Fruit fly (Drosophila melanogaster) whole organism, larva: Measurements from ENCODE around the gene sol.

Source experiments
- noc ChIP-seq: fragments of 200-800 bp; sonication (Bioruptor generic); optimal IDR thresholded peaks from 3 replicates; lab custom pipeline; 2019; ENCODE audit warnings: missing biosample characterization, mild to moderate bottlenecking, missing genetic modification characterization, moderate library complexity

The sol gene

DNA sequence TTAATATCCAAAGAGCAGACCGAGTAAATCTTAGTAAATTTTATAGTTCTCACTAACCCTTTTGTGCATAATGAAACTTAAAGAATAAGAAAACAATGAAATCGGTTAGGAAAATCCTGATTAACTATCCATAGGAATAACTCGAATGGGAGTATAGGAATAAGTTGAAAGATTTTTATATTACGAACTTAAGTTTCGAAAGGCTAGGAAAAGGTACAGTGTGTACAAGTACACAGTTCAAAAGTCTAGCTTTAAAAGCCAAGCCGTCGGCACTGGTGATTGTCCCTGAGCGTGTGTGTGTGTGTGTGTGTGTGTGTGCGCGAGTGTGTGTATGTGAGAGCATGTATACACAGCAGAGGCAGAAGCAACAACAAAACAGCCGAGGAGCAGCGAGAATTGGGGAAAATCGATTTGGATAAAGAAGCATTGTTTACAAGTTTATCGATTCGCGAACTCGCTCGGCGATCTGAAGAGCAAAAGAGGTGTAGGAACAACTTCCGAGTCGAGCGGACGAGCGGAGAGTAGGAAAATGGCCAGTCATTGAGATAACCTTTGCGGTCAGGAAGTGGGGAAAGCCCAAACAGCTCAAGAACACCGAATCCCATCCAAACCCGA is 1.2 kb downstream of the sol start:
- TF ChIP-seq noc (tag; lab: Kevin White, UChicago): no peak

DNA sequence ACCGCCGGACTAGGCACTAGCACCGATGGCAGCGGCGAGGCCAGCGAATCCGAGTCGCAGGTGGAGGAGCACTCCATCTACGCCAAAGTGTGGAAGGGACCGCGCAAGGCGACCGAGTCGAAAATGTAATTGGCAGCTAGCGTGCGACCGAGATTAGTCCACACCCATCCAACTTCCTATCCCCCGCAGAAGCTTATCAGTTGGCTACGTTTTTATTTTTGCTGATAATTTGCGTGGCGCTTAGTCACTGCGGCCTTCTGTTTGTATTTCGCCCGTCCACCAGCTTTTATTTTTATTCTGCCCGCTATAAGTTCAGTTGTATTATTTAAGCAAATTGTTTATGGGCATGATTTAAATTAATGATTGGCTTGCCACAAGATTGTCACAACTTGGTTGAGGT is 3.5 kb downstream of the sol start:
- TF ChIP-seq noc (tag; lab: Kevin White, UChicago): peak; percentile 10

DNA sequence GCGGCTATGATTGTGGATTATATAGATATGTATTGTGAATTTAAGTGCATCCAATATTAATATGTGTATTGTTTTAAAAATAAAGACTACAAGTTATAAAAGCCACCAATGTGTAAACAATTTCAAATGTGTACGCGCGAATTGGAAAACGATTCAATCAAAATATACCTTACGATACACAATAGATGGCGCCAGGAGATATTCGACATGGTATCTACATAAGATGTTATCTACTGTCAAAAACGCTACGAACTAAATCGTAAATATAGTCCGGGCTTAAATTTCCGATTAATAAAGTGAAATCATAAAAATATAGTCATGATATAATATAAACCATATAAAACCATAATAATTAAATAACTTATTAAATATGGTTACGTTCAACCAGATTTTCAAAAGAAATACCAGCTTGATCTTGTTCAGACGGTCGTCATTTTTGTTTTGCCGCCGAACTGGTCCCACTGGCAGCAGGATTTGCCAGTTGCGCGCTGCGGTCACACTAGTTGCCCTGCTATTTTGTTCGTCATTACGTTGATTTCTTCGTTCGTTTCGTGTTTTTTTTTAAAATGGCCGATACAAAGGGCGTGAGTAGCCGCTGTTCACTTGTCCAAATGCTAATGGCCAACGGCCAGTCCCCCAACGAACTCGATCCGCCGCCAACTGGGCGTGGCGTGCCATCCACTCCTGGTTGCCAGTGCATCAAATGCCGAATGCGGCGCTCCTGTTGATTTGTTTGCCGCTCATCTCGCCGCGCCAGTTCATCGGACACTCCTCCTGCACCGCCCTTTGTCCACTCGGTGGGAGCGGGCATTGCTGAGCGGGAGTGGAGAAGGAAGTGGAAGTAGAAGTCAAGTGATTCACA is 8.0 kb downstream of the sol start, which contains the start of gene Septin1:
Septin1 (plus strand) TSS at position 477 of the 862 bp plus-strand sequence.
- TF ChIP-seq noc (tag; lab: Kevin White, UChicago): no peak

DNA sequence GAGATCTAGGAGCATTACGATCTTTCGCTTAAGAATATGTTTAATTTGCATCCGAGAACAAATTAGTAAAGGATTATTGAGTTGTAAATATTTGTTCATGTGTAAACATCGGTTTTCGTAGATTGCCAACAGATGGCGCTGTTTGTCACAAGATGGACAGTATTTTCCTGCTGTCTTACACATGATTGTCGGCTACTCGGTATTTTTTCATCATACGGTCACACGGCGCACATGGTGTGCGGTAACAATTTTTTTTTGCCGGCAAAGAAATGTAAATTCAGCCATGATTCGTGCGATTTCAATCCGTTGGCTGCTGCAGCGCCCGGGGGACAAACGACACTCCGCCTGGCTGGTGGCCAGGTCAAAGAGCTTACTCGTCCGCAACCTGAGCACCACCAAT is 12.8 kb downstream of the sol start, which contains the start of the genes bbx and waw:
bbx (plus strand) TSS at position 151 of the 400 bp plus-strand sequence.
waw (plus strand) TSS at position 151 of the 400 bp plus-strand sequence.
- TF ChIP-seq noc (tag; lab: Kevin White, UChicago): no peak

DNA sequence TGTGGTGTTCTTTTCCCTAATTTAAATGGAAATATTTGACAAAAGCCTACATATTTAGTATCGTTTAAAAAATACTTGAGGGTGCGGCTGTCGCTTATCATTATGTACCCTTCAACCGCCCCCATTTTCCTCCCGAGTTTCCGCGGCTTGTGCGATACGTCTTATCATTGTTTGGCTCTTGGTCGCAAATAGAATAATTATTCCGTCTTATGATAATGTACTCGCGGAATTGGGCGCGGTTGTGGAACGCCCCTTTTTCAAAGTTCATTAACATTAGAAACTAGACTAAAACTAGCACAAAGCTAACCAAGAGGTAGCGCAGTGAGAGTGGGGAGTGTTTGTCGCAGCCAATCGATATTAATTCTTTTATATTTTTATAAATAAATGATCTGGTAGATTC is 15.3 kb downstream of the sol start:
- no peak for TF ChIP-seq noc (tag; lab: Kevin White, UChicago)

DNA sequence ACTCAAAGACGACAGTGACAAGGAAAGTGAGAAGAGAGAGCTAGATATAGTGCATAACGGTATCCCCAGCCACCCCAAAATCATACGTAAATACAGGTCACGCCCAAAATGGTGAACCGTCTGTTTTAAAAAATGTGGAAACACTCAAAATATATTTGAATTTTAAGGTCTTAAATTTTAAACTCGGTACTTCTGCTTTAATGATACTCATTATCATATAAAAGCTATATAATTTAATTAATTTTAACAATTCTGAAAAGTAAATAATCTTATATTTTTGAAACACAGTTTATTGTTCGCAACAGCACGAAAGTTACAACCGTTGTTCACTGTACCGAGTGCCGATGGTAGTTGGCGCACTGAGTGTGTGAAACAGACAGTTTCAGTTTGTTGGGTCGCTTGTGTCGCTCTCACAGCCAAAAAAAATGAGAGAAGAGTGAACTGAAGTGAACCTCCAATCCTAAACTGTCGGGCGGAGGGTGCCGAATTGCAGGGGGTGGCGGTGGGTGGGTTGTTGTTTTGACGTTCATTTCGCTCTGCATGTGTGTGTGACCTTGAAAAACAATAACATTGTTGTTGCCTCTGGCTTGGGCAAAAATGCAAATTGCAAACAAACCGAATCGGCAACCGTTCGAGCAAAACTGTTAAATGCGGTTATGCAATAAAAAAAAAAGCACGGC is 16.4 kb downstream of the sol start:
- TF ChIP-seq noc (tag; lab: Kevin White, UChicago): peak; percentile 95

DNA sequence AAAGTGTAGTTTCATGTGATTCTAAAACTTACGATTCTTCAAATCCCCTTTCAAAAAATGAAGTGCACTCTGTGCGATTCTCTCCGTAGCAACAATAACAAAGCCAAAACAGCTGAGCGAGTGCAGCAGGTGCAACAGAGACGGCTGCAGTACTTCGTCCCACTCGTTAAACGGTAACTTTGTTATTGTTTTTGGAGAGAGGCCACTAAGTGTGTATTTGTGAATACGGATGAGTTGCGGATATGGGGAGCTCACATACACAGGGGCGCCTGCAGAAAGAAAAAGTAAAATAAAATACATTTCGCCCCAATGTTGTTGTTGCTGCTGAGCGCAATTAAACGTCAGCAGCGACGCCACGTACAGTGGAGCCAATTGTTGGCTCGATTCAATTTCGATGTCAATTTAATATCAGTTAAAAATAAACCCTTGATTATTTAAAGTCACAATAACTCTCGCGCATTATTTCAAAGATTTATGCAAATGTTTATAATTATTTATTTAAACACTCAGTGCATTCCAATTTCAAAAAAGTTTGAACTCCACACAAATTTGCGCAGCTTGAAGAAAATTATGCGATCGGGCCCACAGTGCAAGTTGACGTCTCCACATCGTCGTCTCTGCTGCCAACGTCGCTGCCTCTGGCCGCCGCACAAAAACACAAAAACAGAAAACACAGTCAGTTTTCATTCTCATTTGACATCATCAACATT is 17.4 kb downstream of the sol start:
- TF ChIP-seq noc (tag; lab: Kevin White, UChicago): peak; percentile 99

DNA sequence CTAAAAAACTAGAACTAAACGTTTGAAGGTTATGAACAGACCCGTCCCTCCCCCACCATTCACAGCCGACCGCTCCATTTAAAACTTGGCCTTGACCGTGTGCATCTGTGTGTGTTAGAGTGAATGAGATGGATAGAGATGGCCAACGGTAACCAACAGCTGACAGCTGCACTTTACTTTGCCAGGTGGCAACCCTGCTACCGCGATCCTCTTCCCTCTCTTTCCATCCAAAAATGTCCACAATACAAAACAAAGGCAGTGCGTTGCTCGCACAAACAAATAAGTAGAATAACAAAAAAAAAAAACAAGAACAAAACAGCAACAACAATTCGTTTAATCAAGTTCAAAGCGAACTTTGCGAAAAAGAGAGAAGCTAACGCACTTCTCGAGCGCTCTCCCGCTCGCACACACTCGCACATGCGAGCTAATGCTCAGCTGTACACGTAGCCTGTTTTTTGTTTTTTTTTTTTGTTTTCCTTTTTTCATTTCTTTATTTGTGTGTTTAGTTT is 18.4 kb downstream of the sol start:
- TF ChIP-seq noc (tag; lab: Kevin White, UChicago): no peak

DNA sequence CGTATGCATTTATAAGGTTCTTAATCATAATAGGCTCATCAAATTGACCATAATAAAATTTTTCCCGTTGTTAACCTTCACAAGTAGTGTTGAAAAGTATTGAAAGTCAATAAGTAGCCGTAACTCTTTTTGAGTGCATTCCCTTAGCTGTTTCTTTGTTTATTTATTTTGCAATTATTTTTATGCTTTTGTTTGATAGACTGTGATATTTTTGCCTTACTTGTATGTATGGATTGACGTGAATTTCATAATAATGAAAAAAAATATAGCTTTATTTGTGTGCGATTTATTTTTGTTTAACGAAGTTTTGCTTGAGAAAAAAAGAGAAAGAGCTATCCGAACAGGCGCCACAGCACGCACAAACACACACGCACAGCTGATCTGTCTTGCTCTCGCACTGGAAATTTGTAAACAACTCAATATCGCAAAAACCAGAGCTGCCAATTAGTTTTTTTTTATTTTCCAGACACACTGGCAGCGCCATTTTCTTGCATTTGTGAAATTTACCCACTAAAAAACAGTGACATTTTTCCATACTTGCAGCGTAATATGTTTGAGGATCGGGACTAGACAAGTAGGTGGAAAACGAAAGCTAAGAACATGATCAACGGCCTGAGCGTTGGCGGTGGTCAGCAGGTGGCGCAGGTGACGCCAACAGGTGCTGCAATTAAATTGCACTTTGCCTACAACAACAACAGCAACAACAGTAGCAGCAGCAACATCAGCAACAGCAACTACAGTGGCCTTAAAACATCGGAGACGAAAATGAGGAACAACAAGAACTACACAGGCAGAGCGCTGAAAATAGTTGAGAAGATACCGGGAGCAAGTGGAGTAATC is 19.3 kb downstream of the sol start:
- no peak for TF ChIP-seq noc (tag; lab: Kevin White, UChicago)

DNA sequence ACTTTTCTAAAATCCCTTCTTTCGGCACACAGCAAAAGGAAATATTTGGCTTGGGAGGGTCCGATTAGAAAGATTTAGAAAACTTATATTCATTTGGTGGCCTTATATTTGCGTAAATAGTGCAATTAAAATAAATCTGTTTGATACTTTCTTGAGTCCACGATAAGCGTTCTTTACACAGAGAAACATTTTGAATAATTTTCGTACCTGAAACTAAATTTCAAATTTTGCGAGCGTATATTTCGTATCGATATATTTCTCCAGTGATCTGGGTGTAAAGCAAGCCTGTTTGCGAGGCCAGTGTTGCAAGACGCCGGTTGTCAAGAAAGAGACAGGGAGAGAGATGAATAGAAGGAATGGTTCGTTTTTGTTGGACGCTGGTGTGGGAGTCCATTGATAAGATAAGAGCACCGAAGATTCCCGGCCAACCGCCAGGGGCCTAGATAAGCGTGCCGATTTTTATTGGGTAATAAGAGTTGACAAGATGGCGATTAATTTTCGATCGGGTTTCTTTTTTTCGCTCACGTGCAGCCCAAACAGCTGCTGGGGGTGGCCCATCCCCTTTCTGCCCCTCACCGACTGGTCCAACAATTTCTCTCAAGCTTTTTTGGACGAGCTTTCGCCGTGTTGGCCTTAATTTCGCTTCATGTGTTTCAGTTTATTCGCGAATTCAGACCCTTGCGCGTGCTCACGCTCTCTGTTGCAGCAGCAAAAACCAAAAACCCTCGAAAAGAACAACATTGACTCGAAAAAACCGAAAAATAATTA is 23.8 kb downstream of the sol start, which contains the start of gene slgA:
slgA (plus strand) TSS at position 344 of the 768 bp plus-strand sequence.
- no peak for TF ChIP-seq noc (tag; lab: Kevin White, UChicago)

DNA sequence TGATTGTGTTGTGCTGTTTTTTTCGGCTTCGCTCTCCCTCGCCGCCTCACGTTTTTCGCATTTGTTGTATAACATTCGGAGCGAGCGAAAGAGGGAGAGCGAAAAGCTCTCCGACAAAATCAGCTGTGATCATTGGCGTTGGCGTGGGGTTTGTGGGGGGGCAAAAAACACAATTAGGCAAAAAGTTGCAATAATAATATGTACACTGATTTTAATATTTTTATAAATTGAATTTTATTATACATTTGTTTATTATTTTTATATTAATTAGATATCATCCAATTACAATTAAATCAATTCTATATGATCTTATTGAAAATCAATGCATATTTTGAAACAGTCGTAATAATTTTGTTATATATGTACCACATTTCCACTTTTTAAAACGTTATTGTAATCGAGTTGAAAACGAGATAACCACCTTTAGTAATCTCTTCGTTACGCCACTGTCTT is 25.5 kb downstream of the sol start:
- TF ChIP-seq noc (tag; lab: Kevin White, UChicago): peak; percentile 75

DNA sequence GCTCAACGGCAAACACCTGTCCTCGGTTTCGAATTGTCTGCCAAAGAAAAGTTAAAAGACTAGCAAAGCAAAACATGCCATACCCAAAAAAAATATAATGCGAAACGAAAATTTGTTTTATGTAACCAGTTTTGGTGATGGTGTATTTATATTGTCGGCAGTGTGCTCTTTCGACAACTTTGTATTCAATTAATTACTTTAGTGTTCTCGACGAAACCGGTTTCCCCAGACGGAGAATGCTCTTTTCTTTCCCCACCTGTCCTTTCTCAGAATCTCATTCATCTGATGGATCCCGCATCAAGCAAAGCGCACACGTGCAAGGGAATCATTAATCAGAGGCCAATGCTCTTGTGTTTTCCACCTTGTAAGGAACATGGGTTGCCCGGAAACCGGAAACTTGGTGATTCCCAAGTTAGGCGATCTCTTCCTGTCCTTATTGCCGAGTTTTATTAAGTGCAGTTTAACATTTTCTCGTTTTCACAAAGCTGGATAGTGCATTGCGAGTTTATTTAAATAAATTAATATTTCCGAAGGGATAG is 28.3 kb downstream of the sol start:
- TF ChIP-seq noc (tag; lab: Kevin White, UChicago): no peak

DNA sequence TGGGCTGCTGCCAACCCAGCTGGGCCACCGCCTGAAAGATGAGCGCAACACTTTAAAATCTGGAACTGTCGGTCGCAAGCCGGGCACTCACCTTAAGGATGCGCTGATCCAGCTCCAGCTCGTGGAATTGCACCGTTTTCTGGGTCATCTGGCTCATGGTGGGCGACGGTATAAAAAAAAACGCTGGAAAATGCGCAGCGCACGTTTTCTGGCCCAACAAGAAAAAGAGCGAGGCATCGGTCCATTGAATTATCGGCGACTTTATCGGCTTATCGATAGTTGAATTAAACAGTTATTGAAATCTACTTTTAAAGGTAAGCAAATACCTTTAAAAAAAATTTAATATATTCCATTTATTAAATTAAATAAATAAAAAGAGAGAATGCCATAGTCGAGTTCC is 37.6 kb downstream of the sol start, which contains the start of gene Ddx56:
Ddx56 (minus strand) TSS at position 252 of the 400 bp plus-strand sequence.
- TF ChIP-seq noc (tag; lab: Kevin White, UChicago): no peak
